Fruit fly (Drosophila melanogaster) whole organism, embryonic: ENCODE data around the gene simj.

Source experiments
- Bteb2 ChIP-seq: fragments of 200-800 bp; sonication (Bioruptor generic); optimal IDR thresholded peaks from 2 replicates; lab custom pipeline; 2016; ENCODE audit warnings: missing biosample characterization, missing genetic modification characterization
- CG10147 ChIP-seq: fragments of 200-800 bp; sonication (Bioruptor generic); optimal IDR thresholded peaks from 2 replicates; lab custom pipeline; 2019; ENCODE audit warnings: missing biosample characterization, mild to moderate bottlenecking, missing genetic modification characterization, moderate library complexity
- CG10321 ChIP-seq: fragments of 200-800 bp; sonication (Bioruptor generic); IDR thresholded peaks from 2 replicates; pipeline ENCODE4 v1.3.6; 2022; ENCODE audit warnings: missing biosample characterization, missing genetic modification characterization
- CG10565 ChIP-seq: fragments of 200-800 bp; sonication (Bioruptor generic); optimal IDR thresholded peaks from 3 replicates; lab custom pipeline; 2016; ENCODE audit warnings: missing biosample characterization, mild to moderate bottlenecking, missing genetic modification characterization
- CG12391 ChIP-seq: fragments of 200-800 bp; sonication (Bioruptor generic); optimal IDR thresholded peaks from 3 replicates; lab custom pipeline; 2018; ENCODE audit warnings: missing biosample characterization, mild to moderate bottlenecking, missing genetic modification characterization, moderate library complexity
- CG15514 ChIP-seq: fragments of 200-800 bp; sonication (Bioruptor generic); optimal IDR thresholded peaks from 3 replicates; lab custom pipeline; 2017; ENCODE audit warnings: missing biosample characterization, missing genetic modification characterization, mild to moderate bottlenecking, moderate library complexity, missing genetic modification reagents
- CG1602 ChIP-seq: fragments of 200-800 bp; sonication (Bioruptor generic); optimal IDR thresholded peaks from 3 replicates; lab custom pipeline; 2016; ENCODE audit warnings: missing biosample characterization, missing genetic modification characterization
- CG16779 ChIP-seq: fragments of 200-800 bp; sonication (Bioruptor generic); IDR thresholded peaks from 2 replicates; pipeline ENCODE4 v1.3.6; 2022; ENCODE audit warnings: missing biosample characterization, missing genetic modification characterization
- CG17568 ChIP-seq: fragments of 200-800 bp; sonication (Bioruptor generic); optimal IDR thresholded peaks from 2 replicates; lab custom pipeline; 2018; ENCODE audit warnings: missing biosample characterization, mild to moderate bottlenecking, missing genetic modification characterization, moderate library complexity
- CG30403 ChIP-seq: fragments of 200-800 bp; sonication (Bioruptor generic); optimal IDR thresholded peaks from 3 replicates; lab custom pipeline; 2016; ENCODE audit warnings: missing biosample characterization, missing genetic modification characterization
- CG33213 ChIP-seq: fragments of 200-800 bp; sonication (Bioruptor generic); optimal IDR thresholded peaks from 3 replicates; lab custom pipeline; 2016; ENCODE audit warnings: missing biosample characterization, missing genetic modification characterization
- CG42726 ChIP-seq: fragments of 200-800 bp; sonication (Bioruptor generic); IDR thresholded peaks from 2 replicates; pipeline ENCODE4 v1.3.6; 2022; ENCODE audit warnings: missing biosample characterization, missing genetic modification characterization; ENCODE audit not compliant: partially characterized antibody
- CG4282 ChIP-seq: fragments of 200-800 bp; sonication (Bioruptor generic); optimal IDR thresholded peaks from 2 replicates; lab custom pipeline; 2016; ENCODE audit warnings: missing biosample characterization, missing genetic modification characterization
- CG7556 ChIP-seq: fragments of 200-800 bp; sonication (Bioruptor generic); optimal IDR thresholded peaks from 2 replicates; lab custom pipeline; 2017; ENCODE audit warnings: missing biosample characterization, mild to moderate bottlenecking, missing genetic modification characterization
- CG8359 ChIP-seq: fragments of 200-800 bp; sonication (Bioruptor generic); optimal IDR thresholded peaks from 2 replicates; lab custom pipeline; 2017; ENCODE audit warnings: missing biosample characterization, mild to moderate bottlenecking, missing genetic modification characterization, borderline replicate concordance
- CG8944 ChIP-seq: fragments of 200-800 bp; sonication (Bioruptor generic); optimal IDR thresholded peaks from 3 replicates; lab custom pipeline; 2016; ENCODE audit warnings: missing biosample characterization, missing genetic modification characterization
- CG9797 ChIP-seq: fragments of 200-800 bp; sonication (Bioruptor generic); optimal IDR thresholded peaks from 3 replicates; lab custom pipeline; 2018; ENCODE audit warnings: missing biosample characterization, mild to moderate bottlenecking, missing genetic modification characterization
- CG9817 ChIP-seq: fragments of 200-800 bp; sonication (Bioruptor generic); optimal IDR thresholded peaks from 2 replicates; lab custom pipeline; 2018; ENCODE audit warnings: missing biosample characterization, mild to moderate bottlenecking, missing genetic modification characterization, moderate library complexity
- CTCF ChIP-seq: fragments of 200-800 bp; sonication (Bioruptor generic); optimal IDR thresholded peaks from 2 replicates; lab custom pipeline; 2017; ENCODE audit warnings: missing biosample characterization, mild to moderate bottlenecking, missing genetic modification characterization, moderate library complexity
- Dll ChIP-seq: fragments of 200-800 bp; sonication (Bioruptor generic); IDR thresholded peaks from 4 replicates; pipeline ENCODE4 v1.3.6; 2022; ENCODE audit warnings: missing biosample characterization, missing genetic modification characterization; ENCODE audit not compliant: partially characterized antibody
- Dp ChIP-seq: fragments of 200-800 bp; sonication (Bioruptor generic); optimal IDR thresholded peaks from 2 replicates; lab custom pipeline; 2018; ENCODE audit warnings: missing biosample characterization, mild to moderate bottlenecking, missing genetic modification characterization, moderate library complexity
- Hand ChIP-seq: fragments of 200-800 bp; sonication (Bioruptor generic); optimal IDR thresholded peaks from 2 replicates; lab custom pipeline; 2017; ENCODE audit warnings: mild to moderate bottlenecking, missing biosample characterization, missing genetic modification reagents, missing genetic modification characterization
- Meics ChIP-seq: fragments of 200-800 bp; sonication (Bioruptor generic); optimal IDR thresholded peaks from 2 replicates; lab custom pipeline; 2017; ENCODE audit warnings: missing biosample characterization, mild to moderate bottlenecking, missing genetic modification characterization
- Mes4 ChIP-seq: fragments of 200-800 bp; sonication (Bioruptor generic); optimal IDR thresholded peaks from 2 replicates; lab custom pipeline; 2016; ENCODE audit warnings: missing biosample characterization, missing genetic modification characterization
- Nf-YC ChIP-seq: fragments of 200-800 bp; optimal IDR thresholded peaks from 3 replicates; lab custom pipeline; 2019; ENCODE audit warnings: missing biosample characterization, mild to moderate bottlenecking, missing genetic modification characterization, moderate library complexity
- NfI ChIP-seq: fragments of 200-800 bp; sonication (Bioruptor generic); optimal IDR thresholded peaks from 3 replicates; lab custom pipeline; 2018; ENCODE audit warnings: missing biosample characterization, mild to moderate bottlenecking, missing genetic modification characterization, moderate library complexity
- Rx ChIP-seq: fragments of 200-800 bp; sonication (Bioruptor generic); IDR thresholded peaks from 2 replicates; pipeline ENCODE4 v1.3.6; 2022; ENCODE audit warnings: missing biosample characterization, missing genetic modification characterization
- Six4 ChIP-seq: fragments of 200-800 bp; sonication (Bioruptor generic); optimal IDR thresholded peaks from 2 replicates; lab custom pipeline; 2016; ENCODE audit warnings: missing biosample characterization, missing genetic modification characterization
- Sox100B ChIP-seq: fragments of 200-800 bp; sonication (Bioruptor generic); optimal IDR thresholded peaks from 3 replicates; lab custom pipeline; 2018; ENCODE audit warnings: missing biosample characterization, mild to moderate bottlenecking, missing genetic modification characterization
- TFAM ChIP-seq: fragments of 200-800 bp; sonication (Bioruptor generic); optimal IDR thresholded peaks from 2 replicates; lab custom pipeline; 2017; ENCODE audit warnings: missing biosample characterization, missing genetic modification characterization, inconsistent platforms
- ab ChIP-seq: fragments of 200-800 bp; sonication (Bioruptor generic); optimal IDR thresholded peaks from 2 replicates; lab custom pipeline; 2016; ENCODE audit warnings: missing biosample characterization, missing genetic modification characterization
- abd-A ChIP-seq: fragments of 200-800 bp; sonication (Bioruptor generic); optimal IDR thresholded peaks from 3 replicates; lab custom pipeline; 2019; ENCODE audit warnings: missing biosample characterization, mild to moderate bottlenecking, missing genetic modification characterization, moderate library complexity
- btn ChIP-seq: fragments of 200-800 bp; sonication (Bioruptor generic); optimal IDR thresholded peaks from 2 replicates; lab custom pipeline; 2016; ENCODE audit warnings: missing biosample characterization, missing genetic modification characterization
- chif ChIP-seq, 2 experiments: fragments of 200-800 bp; sonication (Bioruptor generic); optimal IDR thresholded peaks; 3 replicates each; lab custom pipeline; 2016; ENCODE audit warnings: missing biosample characterization in 2 of 2, missing genetic modification characterization in 2 of 2
- dpn ChIP-seq, 2 experiments: fragments of 200-800 bp; sonication (Bioruptor generic); optimal IDR thresholded peaks; 3 replicates each; lab custom pipeline; 2016; ENCODE audit warnings: missing biosample characterization in 2 of 2, missing genetic modification characterization in 2 of 2
- exex ChIP-seq: fragments of 200-800 bp; sonication (Bioruptor generic); optimal IDR thresholded peaks from 4 replicates; lab custom pipeline; 2018; ENCODE audit warnings: missing biosample characterization, mild to moderate bottlenecking, missing genetic modification characterization, moderate library complexity
- gce ChIP-seq: fragments of 200-800 bp; sonication (Bioruptor generic); IDR thresholded peaks from 3 replicates; pipeline ENCODE4 v1.3.6; 2022; ENCODE audit warnings: missing biosample characterization, missing genetic modification characterization
- gfzf ChIP-seq: fragments of 200-800 bp; sonication (Bioruptor generic); optimal IDR thresholded peaks from 2 replicates; lab custom pipeline; 2016; ENCODE audit warnings: missing biosample characterization, mild to moderate bottlenecking, missing genetic modification characterization, moderate library complexity
- kni ChIP-seq: fragments of 200-800 bp; sonication (Bioruptor generic); optimal IDR thresholded peaks from 3 replicates; lab custom pipeline; 2017; ENCODE audit warnings: mild to moderate bottlenecking, missing biosample characterization, missing genetic modification reagents, missing genetic modification characterization
- lola ChIP-seq, 3 experiments: fragments of >200 bp in 2 of 3; fragments of 200-800 bp in 1 of 3; sonication (Bioruptor generic) in 1 of 3; optimal IDR thresholded peaks; 2 replicates each; lab custom pipeline; 2017 to 2019; ENCODE audit warnings: missing biosample characterization in 3 of 3, missing genetic modification characterization in 3 of 3, mild to moderate bottlenecking in 1 of 3, moderate library complexity in 1 of 3
- p53 ChIP-seq: fragments of 200-800 bp; sonication (Bioruptor generic); optimal IDR thresholded peaks from 2 replicates; lab custom pipeline; 2016; ENCODE audit warnings: missing biosample characterization, missing genetic modification characterization
- pb ChIP-seq: fragments of 200-800 bp; sonication (Bioruptor generic); optimal IDR thresholded peaks from 3 replicates; lab custom pipeline; 2016; ENCODE audit warnings: missing biosample characterization, missing genetic modification characterization
- pum ChIP-seq: fragments of 200-800 bp; sonication (Bioruptor generic); optimal IDR thresholded peaks from 2 replicates; lab custom pipeline; 2016; ENCODE audit warnings: missing biosample characterization, missing genetic modification characterization
- ssp ChIP-seq: fragments of 200-800 bp; sonication (Bioruptor generic); IDR thresholded peaks from 2 replicates; pipeline ENCODE4 v1.3.6; 2022; ENCODE audit warnings: missing biosample characterization, missing genetic modification characterization
- stwl ChIP-seq: fragments of 200-800 bp; sonication (Bioruptor generic); optimal IDR thresholded peaks from 3 replicates; lab custom pipeline; 2018; ENCODE audit warnings: missing biosample characterization, mild to moderate bottlenecking, missing genetic modification characterization, moderate library complexity
- toy ChIP-seq: fragments of 200-800 bp; sonication (Bioruptor generic); IDR thresholded peaks from 2 replicates; pipeline ENCODE4 v1.3.6; 2022; ENCODE audit warnings: missing biosample characterization, missing genetic modification characterization
- tx ChIP-seq: fragments of 200-800 bp; sonication (Bioruptor generic); optimal IDR thresholded peaks from 2 replicates; lab custom pipeline; 2016; ENCODE audit warnings: missing biosample characterization, missing genetic modification characterization
- yki ChIP-seq: fragments of >200 bp; optimal IDR thresholded peaks from 3 replicates; lab custom pipeline; 2018
- zen2 ChIP-seq: fragments of 200-800 bp; sonication (Bioruptor generic); IDR thresholded peaks from 3 replicates; pipeline ENCODE4 v1.3.6; 2022; ENCODE audit warnings: missing biosample characterization, missing genetic modification characterization; ENCODE audit not compliant: partially characterized antibody

Gene simj

DNA sequence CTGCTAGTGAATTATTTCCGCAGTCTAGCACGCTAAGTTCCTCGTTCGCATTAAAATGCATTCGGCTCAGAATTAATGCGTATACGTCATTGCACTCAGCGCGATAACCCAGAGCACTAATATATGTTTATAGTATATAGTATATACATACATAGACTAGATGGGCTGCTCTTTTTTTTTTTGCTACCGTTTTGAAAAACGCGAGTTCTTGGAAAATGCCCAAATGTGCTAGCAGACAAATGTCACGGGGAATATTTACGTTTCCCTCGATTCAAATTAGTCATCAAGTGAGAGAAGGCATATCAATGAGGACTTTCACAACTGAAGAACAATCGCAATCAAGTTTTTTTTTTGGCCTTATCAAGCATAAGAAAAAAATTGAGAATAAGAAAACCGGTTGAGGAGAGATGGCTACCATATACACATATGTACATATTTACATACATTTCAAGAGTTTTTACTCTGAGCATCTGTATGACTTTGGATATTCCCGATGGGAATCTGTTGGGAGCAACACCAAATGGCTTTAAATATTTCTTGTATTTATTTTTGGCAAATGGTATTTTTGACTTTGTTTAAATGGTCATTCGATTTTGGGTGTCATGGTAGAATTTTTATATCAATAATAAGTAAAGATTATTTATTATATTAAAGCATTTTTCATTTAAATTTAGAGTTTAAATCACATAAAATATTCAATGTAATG lies 33.0 kb downstream of the simj start (continued):
- TF ChIP-seq Six4 (GFP tag; lab: Kevin White, UChicago) (no peak), CG10321 (no peak)

DNA sequence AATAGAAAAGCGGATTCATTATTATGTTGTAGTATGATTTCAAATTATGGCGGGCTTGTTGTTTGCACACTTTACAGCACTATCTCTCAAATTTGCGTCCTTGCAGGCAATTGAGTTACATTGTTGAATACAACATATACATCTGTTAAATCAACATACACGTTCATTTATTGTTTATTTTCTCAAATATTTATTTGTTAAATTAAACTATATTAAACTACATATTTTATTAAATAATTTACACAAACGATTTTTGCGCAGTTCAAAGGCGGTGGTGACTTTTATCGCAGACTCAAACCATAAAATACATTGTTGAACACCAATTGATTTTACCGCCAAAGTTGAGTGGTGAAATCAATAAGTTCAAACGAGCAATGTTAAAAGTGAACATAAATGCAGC lies 33.6 kb downstream of the simj start:
- TF ChIP-seq stwl (peak; percentile 65), gce (GFP tag; lab: Robert Waterston, UW) (no peak), CTCF (GFP tag; lab: Kevin White, UChicago) (peak; percentile 69), Dp (GFP tag; lab: Kevin White, UChicago) (peak; percentile 99), CG8944 (no peak), Bteb2 (no peak), CG8359 (GFP tag; lab: Kevin White, UChicago) (no peak), CG9817 (tag; lab: Kevin White, UChicago) (no peak), CG16779 (no peak), pb (GFP tag; lab: Kevin White, UChicago) (no peak), toy (GFP tag; lab: Robert Waterston, UW) (no peak), Nf-YC (tag; lab: Kevin White, UChicago) (peak; percentile 41), CG30403 (GFP tag; lab: Kevin White, UChicago) (peak; percentile 4), Sox100B (GFP tag; lab: Kevin White, UChicago) (no peak), CG4282 (GFP tag; lab: Kevin White, UChicago) (no peak), tx (no peak), abd-A (peak; percentile 28), ssp (GFP tag; lab: Robert Waterston, UW) (no peak), Dll (GFP tag; lab: Robert Waterston, UW) (no peak; the same call in 3 of the 4 replicates), dpn (GFP tag; optimal IDR thresholded peaks at IDR 0.05; lab: Kevin White, UChicago) (peak in 1 of 2 experiments; percentile 22), yki (lab: Kevin White, UChicago) (no peak), Mes4 (no peak), CG10147 (GFP tag; lab: Kevin White, UChicago) (peak; percentile 9), CG9797 (GFP tag; lab: Kevin White, UChicago) (peak; percentile 16), CG33213 (GFP tag; lab: Kevin White, UChicago) (no peak), chif (GFP tag; optimal IDR thresholded peaks at IDR 0.05; lab: Kevin White, UChicago) (no peak), CG1602 (GFP tag; lab: Kevin White, UChicago) (no peak), TFAM (no peak), CG17568 (GFP tag; lab: Kevin White, UChicago) (no peak), exex (tag; lab: Kevin White, UChicago) (no peak), Rx (no peak), CG10565 (no peak), pum (GFP tag; lab: Kevin White, UChicago) (no peak), btn (GFP tag; lab: Kevin White, UChicago) (no peak), Meics (GFP tag; lab: Kevin White, UChicago) (no peak), CG12391 (peak; percentile 51), CG42726 (GFP tag; lab: Robert Waterston, UW) (no peak), ab (GFP tag; lab: Kevin White, UChicago) (no peak), kni (GFP tag; lab: Kevin White, UChicago) (no peak), CG15514 (GFP tag; lab: Kevin White, UChicago) (peak; percentile 74), zen2 (GFP tag; lab: Robert Waterston, UW) (no peak), CG7556 (GFP tag; lab: Kevin White, UChicago) (peak; percentile 21), gfzf (peak; percentile 42), lola (GFP tag; optimal IDR thresholded peaks at IDR 0.05; lab: Kevin White, UChicago) (peak in 1 of 3 experiments; percentile 31), NfI (GFP tag; lab: Kevin White, UChicago) (peak; percentile 38), p53 (GFP tag; lab: Kevin White, UChicago) (no peak), Hand (GFP tag; lab: Kevin White, UChicago) (no peak)
